Worm (Caenorhabditis elegans) whole organism, young adult: ENCODE results near the gene ctr-9.

Experiments used
- B0336.3 ChIP-seq: fragments of 200-800 bp; sonication (Bioruptor generic); IDR thresholded peaks from 2 replicates; pipeline ENCODE4 v1.3.6; 2022; ENCODE audit warnings: missing genetic modification characterization, missing compliant biosample characterization
- C06A6.2 ChIP-seq: fragments of 200-800 bp; sonication (Bioruptor generic); conservative IDR thresholded peaks from 2 replicates; pipeline ENCODE4 v1.3.6; 2022; ENCODE audit warnings: missing genetic modification characterization, missing compliant biosample characterization
- D2030.7 ChIP-seq: fragments of 200-800 bp; sonication (Bioruptor generic); IDR thresholded peaks from 2 replicates; pipeline ENCODE4 v1.3.6; 2022; ENCODE audit warnings: missing genetic modification reagents, missing genetic modification characterization, missing compliant biosample characterization
- F39B2.1 ChIP-seq: fragments of 200-800 bp; sonication (Bioruptor generic); IDR thresholded peaks from 2 replicates; pipeline ENCODE4 v1.3.6; 2022; ENCODE audit warnings: missing genetic modification reagents, missing genetic modification characterization, missing compliant biosample characterization
- F49E8.2 ChIP-seq: sonication (generic microtip); optimal IDR thresholded peaks from 3 replicates; lab custom pipeline; 2017; ENCODE audit warnings: missing genetic modification characterization, mild to moderate bottlenecking, missing compliant biosample characterization, antibody characterized with exemption, moderate library complexity; ENCODE audit not compliant: insufficient read depth
- F52B5.7 ChIP-seq: sonication (generic microtip); optimal IDR thresholded peaks from 2 replicates; lab custom pipeline; 2016; ENCODE audit warnings: mild to moderate bottlenecking, missing genetic modification characterization, missing compliant biosample characterization
- akir-1 ChIP-seq: fragments of 200-800 bp; sonication (Bioruptor generic); optimal IDR thresholded peaks from 2 replicates; lab custom pipeline; 2018; ENCODE audit warnings: mild to moderate bottlenecking, missing genetic modification characterization, moderate library complexity, missing compliant biosample characterization
- ama-1 ChIP-seq, 3 experiments: fragments of 150-350 bp in 1 of 3; sonication (generic microtip) in 2 of 3; optimal IDR thresholded peaks; 2 replicates each; lab custom pipeline; 2014 to 2018; ENCODE audit warnings: missing biosample characterization in 2 of 3, missing genetic modification characterization in 2 of 3, missing genetic modification reagents in 2 of 3
- aptf-2 ChIP-seq: fragments of 200-800 bp; sonication (Bioruptor generic); conservative IDR thresholded peaks from 2 replicates; pipeline ENCODE4 v1.3.6; 2022; ENCODE audit warnings: missing genetic modification reagents, missing genetic modification characterization, missing compliant biosample characterization
- attf-3 ChIP-seq: fragments of 200-800 bp; sonication (Bioruptor generic); conservative IDR thresholded peaks from 2 replicates; pipeline ENCODE4 v1.3.6; 2022; ENCODE audit warnings: missing genetic modification reagents, missing genetic modification characterization, missing compliant biosample characterization
- bed-2 ChIP-seq: fragments of 200-800 bp; sonication (Bioruptor generic); IDR thresholded peaks from 2 replicates; pipeline ENCODE4 v1.3.6; 2022; ENCODE audit warnings: missing genetic modification reagents, missing genetic modification characterization, missing compliant biosample characterization
- ccch-3 ChIP-seq: fragments of 200-800 bp; sonication (Bioruptor generic); optimal IDR thresholded peaks from 2 replicates; lab custom pipeline; 2018; ENCODE audit warnings: mild to moderate bottlenecking, missing genetic modification characterization, missing compliant biosample characterization
- cebp-1 ChIP-seq, 2 experiments: fragments of 200-800 bp in 1 of 2; sonication (Bioruptor generic) in 1 of 2; sonication (generic microtip) in 1 of 2; IDR thresholded peaks in 1 of 2; optimal IDR thresholded peaks in 1 of 2; 2 replicates each; pipeline versions ENCODE4 v1.3.6 to Lab custom; 2017 to 2022; ENCODE audit warnings: missing compliant biosample characterization in 2 of 2, missing genetic modification characterization in 2 of 2, mild to moderate bottlenecking in 1 of 2, missing genetic modification reagents in 1 of 2, moderate library complexity in 1 of 2
- ceh-58 ChIP-seq: fragments of 200-800 bp; sonication (Bioruptor generic); IDR thresholded peaks from 2 replicates; pipeline ENCODE4 v1.3.6; 2022; ENCODE audit warnings: missing genetic modification characterization, missing compliant biosample characterization
- ceh-79 ChIP-seq: sonication (generic microtip); optimal IDR thresholded peaks from 2 replicates; lab custom pipeline; 2017; ENCODE audit warnings: mild to moderate bottlenecking, missing genetic modification characterization, missing compliant biosample characterization
- ceh-91 ChIP-seq: fragments of 200-800 bp; sonication (Bioruptor generic); IDR thresholded peaks from 2 replicates; pipeline ENCODE4 v1.3.6; 2022; ENCODE audit warnings: missing genetic modification reagents, missing genetic modification characterization, missing compliant biosample characterization
- chd-7 ChIP-seq: sonication (generic microtip); optimal IDR thresholded peaks from 2 replicates; lab custom pipeline; 2016; ENCODE audit warnings: mild to moderate bottlenecking, missing genetic modification characterization, moderate library complexity, missing compliant biosample characterization
- die-1 ChIP-seq: sonication (generic microtip); optimal IDR thresholded peaks from 2 replicates; lab custom pipeline; 2016; ENCODE audit warnings: missing genotype, mild to moderate bottlenecking, missing genetic modification characterization, missing compliant biosample characterization
- egl-44 ChIP-seq: fragments of 200-800 bp; sonication (Bioruptor generic); IDR thresholded peaks from 2 replicates; pipeline ENCODE4 v1.3.6; 2022; ENCODE audit warnings: missing genetic modification reagents, missing genetic modification characterization, missing compliant biosample characterization
- him-1 ChIP-seq: sonication (generic microtip); optimal IDR thresholded peaks from 2 replicates; lab custom pipeline; 2016; ENCODE audit warnings: missing genotype, missing genetic modification reagents, missing genetic modification characterization, missing compliant biosample characterization
- hmg-1.2 ChIP-seq: fragments of 200-800 bp; sonication (Bioruptor generic); IDR thresholded peaks from 2 replicates; pipeline ENCODE4 v1.3.6; 2022; ENCODE audit warnings: missing genetic modification reagents, missing genetic modification characterization, missing compliant biosample characterization
- hmg-20 ChIP-seq: fragments of 200-800 bp; sonication (Bioruptor generic); IDR thresholded peaks from 2 replicates; pipeline ENCODE4 v1.3.6; 2022; ENCODE audit warnings: missing genetic modification reagents, missing genetic modification characterization, missing compliant biosample characterization
- hrde-1 ChIP-seq: sonication (generic microtip); optimal IDR thresholded peaks from 2 replicates; lab custom pipeline; 2016; ENCODE audit warnings: missing genetic modification characterization, mild to moderate bottlenecking, missing compliant biosample characterization, moderate library complexity, missing genotype, missing genetic modification reagents, borderline replicate concordance
- hsf-1 ChIP-seq: fragments of 200-800 bp; sonication (Bioruptor generic); IDR thresholded peaks from 2 replicates; pipeline ENCODE4 v1.3.6; 2022; ENCODE audit warnings: missing genetic modification reagents, missing genetic modification characterization, missing compliant biosample characterization
- lag-1 ChIP-seq: fragments of 200-800 bp; sonication (Bioruptor generic); IDR thresholded peaks from 2 replicates; pipeline ENCODE4 v1.3.6; 2022; ENCODE audit warnings: missing genetic modification reagents, missing genetic modification characterization, missing compliant biosample characterization
- lin-40 ChIP-seq: sonication (generic microtip); optimal IDR thresholded peaks from 2 replicates; lab custom pipeline; 2016; ENCODE audit warnings: missing genetic modification characterization, mild to moderate bottlenecking, missing compliant biosample characterization, missing genotype, missing genetic modification reagents
- lir-1 ChIP-seq: fragments of 200-800 bp; sonication (Bioruptor generic); conservative IDR thresholded peaks from 2 replicates; pipeline ENCODE4 v1.3.6; 2022; ENCODE audit warnings: missing genetic modification reagents, missing genetic modification characterization, missing compliant biosample characterization
- madf-3 ChIP-seq: fragments of 200-800 bp; sonication (Bioruptor generic); IDR thresholded peaks from 2 replicates; pipeline ENCODE4 v1.3.6; 2022; ENCODE audit warnings: missing genetic modification reagents, missing genetic modification characterization, missing compliant biosample characterization
- madf-8 ChIP-seq: fragments of 200-800 bp; sonication (Bioruptor generic); conservative IDR thresholded peaks from 2 replicates; pipeline ENCODE4 v1.3.6; 2022; ENCODE audit warnings: missing genetic modification reagents, missing genetic modification characterization, missing compliant biosample characterization
- nfyb-1 ChIP-seq: fragments of 200-800 bp; sonication (Bioruptor generic); IDR thresholded peaks from 2 replicates; pipeline ENCODE4 v1.3.6; 2022; ENCODE audit warnings: missing genetic modification reagents, missing genetic modification characterization, missing compliant biosample characterization
- nhr-179 ChIP-seq: sonication (generic microtip); optimal IDR thresholded peaks from 2 replicates; lab custom pipeline; 2016; ENCODE audit warnings: mild to moderate bottlenecking, missing genetic modification characterization, missing compliant biosample characterization
- nhr-27 ChIP-seq: fragments of 200-800 bp; sonication (Bioruptor generic); optimal IDR thresholded peaks from 2 replicates; lab custom pipeline; 2018; ENCODE audit warnings: mild to moderate bottlenecking, missing genetic modification characterization, moderate library complexity, missing compliant biosample characterization
- nhr-80 ChIP-seq: sonication (generic microtip); optimal IDR thresholded peaks from 2 replicates; lab custom pipeline; 2016; ENCODE audit warnings: missing genetic modification characterization, missing compliant biosample characterization
- nhr-90 ChIP-seq: sonication (generic microtip); optimal IDR thresholded peaks from 2 replicates; lab custom pipeline; 2016; ENCODE audit warnings: missing genotype, mild to moderate bottlenecking, missing genetic modification characterization, missing compliant biosample characterization
- rcor-1 ChIP-seq: fragments of 200-800 bp; sonication (Bioruptor generic); IDR thresholded peaks from 2 replicates; pipeline ENCODE4 v1.3.6; 2022; ENCODE audit warnings: missing genetic modification reagents, missing genetic modification characterization, missing compliant biosample characterization
- rpc-1 ChIP-seq, 2 experiments: fragments of 150-350 bp in 1 of 2; sonication (generic microtip) in 1 of 2; optimal IDR thresholded peaks; 2 replicates each; lab custom pipeline; 2014 to 2018; ENCODE audit warnings: missing biosample characterization in 1 of 2, missing genetic modification characterization in 1 of 2, missing genetic modification reagents in 1 of 2, missing genotype in 1 of 2
- sdz-38 ChIP-seq: sonication (generic microtip); optimal IDR thresholded peaks from 2 replicates; lab custom pipeline; 2016; ENCODE audit warnings: missing genotype, missing genetic modification characterization, missing compliant biosample characterization
- sea-2 ChIP-seq: fragments of 200-800 bp; sonication (Bioruptor generic); IDR thresholded peaks from 2 replicates; pipeline ENCODE4 v1.3.6; 2022; ENCODE audit warnings: missing genetic modification characterization, missing compliant biosample characterization
- snpc-1.1 ChIP-seq: sonication (generic microtip); optimal IDR thresholded peaks from 2 replicates; lab custom pipeline; 2017; ENCODE audit warnings: missing genetic modification characterization, mild to moderate bottlenecking, missing compliant biosample characterization, antibody characterized with exemption, moderate library complexity, missing genotype, missing genetic modification reagents; ENCODE audit not compliant: insufficient read depth
- snpc-1.3 ChIP-seq: sonication (generic microtip); optimal IDR thresholded peaks from 2 replicates; lab custom pipeline; 2017; ENCODE audit warnings: missing genetic modification characterization, mild to moderate bottlenecking, missing compliant biosample characterization, antibody characterized with exemption, moderate library complexity, missing genotype, missing genetic modification reagents; ENCODE audit not compliant: insufficient read depth
- snpc-3.4 ChIP-seq: sonication (generic microtip); optimal IDR thresholded peaks from 2 replicates; lab custom pipeline; 2017; ENCODE audit warnings: missing genetic modification characterization, mild to moderate bottlenecking, missing compliant biosample characterization, antibody characterized with exemption, moderate library complexity, missing genotype, missing genetic modification reagents
- somi-1 ChIP-seq: fragments of 200-800 bp; sonication (Bioruptor generic); optimal IDR thresholded peaks from 2 replicates; lab custom pipeline; 2018; ENCODE audit warnings: mild to moderate bottlenecking, missing genetic modification characterization, missing compliant biosample characterization
- ztf-18 ChIP-seq: sonication (generic microtip); optimal IDR thresholded peaks from 2 replicates; lab custom pipeline; 2016; ENCODE audit warnings: missing genotype, mild to moderate bottlenecking, missing genetic modification characterization, missing compliant biosample characterization
- ztf-22 ChIP-seq: fragments of 200-800 bp; sonication (Bioruptor generic); optimal IDR thresholded peaks from 2 replicates; lab custom pipeline; 2018; ENCODE audit warnings: mild to moderate bottlenecking, missing genetic modification characterization, moderate library complexity, missing compliant biosample characterization
- ztf-26 ChIP-seq: sonication (generic microtip); optimal IDR thresholded peaks from 2 replicates; lab custom pipeline; 2017; ENCODE audit warnings: missing genetic modification characterization, missing compliant biosample characterization

The ctr-9 gene

DNA sequence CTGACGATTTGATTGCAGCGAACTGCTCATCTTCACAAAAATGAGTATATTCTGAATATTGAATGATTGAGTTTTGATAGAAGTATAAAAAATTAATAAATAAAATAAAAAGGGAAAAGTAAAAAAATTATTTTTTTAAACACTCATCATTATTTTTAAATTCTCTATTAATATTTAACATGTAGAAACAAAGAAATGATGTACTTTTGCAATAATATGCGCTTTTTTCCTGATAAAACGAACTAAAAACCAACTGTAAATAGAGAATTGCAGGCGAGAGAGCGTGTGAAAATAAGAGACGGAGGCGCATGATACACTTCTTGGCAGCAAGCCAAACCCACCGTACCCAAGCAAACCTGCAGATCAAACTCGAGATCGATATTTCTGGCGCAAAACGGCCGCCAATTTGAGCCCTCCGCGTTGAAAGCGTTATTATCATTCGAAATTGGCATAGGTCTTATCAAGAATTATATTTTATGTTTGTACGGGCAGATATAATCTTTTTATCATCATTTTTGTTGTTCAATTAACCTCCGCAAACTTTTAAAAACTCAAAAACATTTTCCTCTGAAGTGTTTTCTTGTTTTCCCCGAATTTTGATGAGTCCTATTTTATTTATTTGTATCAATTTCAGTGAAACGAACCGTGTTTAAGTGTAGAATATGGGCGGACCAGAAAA lies 35.1 kb upstream of the ctr-9 start, which contains the start of the genes rheb-1 and spk-1:
TSS of gene rheb-1 (minus strand) at position 51 of the 679 bp plus-strand sequence.
TSS of gene spk-1 (plus strand) at position 629 of the 679 bp plus-strand sequence.
- peak; percentile 87 for TF ChIP-seq lin-40 (tag; lab: Kevin White, UChicago)
- TF ChIP-seq akir-1 (GFP tag; lab: Kevin White, UChicago), result no peak
- no peak for TF ChIP-seq ccch-3 (GFP tag; lab: Kevin White, UChicago)
- peak; percentile 87 for TF ChIP-seq B0336.3 (GFP tag; lab: Robert Waterston, UW)
- TF ChIP-seq F52B5.7 (tag; lab: Kevin White, UChicago), result peak; percentile 38
- TF ChIP-seq madf-8 (GFP tag; lab: Robert Waterston, UW), result peak; percentile 56; the same call in 1 of the 2 replicates
- TF ChIP-seq cebp-1 (GFP tag; IDR thresholded peaks at IDR 0.05; lab: Robert Waterston, UW), result peak; percentile 77
- peak; percentile 86 for TF ChIP-seq cebp-1 (tag; optimal IDR thresholded peaks at IDR 0.05; lab: Kevin White, UChicago)
- TF ChIP-seq chd-7 (tag; lab: Kevin White, UChicago), result peak; percentile 75
- TF ChIP-seq nhr-27, result no peak
- no peak for TF ChIP-seq rpc-1 (optimal IDR thresholded peaks at IDR 0.05; lab: Kevin White, UChicago)
- TF ChIP-seq rpc-1 (tag; optimal IDR thresholded peaks at IDR 0.05; lab: Kevin White, UChicago), result no peak
- no peak for TF ChIP-seq hmg-20
- peak; percentile 73 for TF ChIP-seq C06A6.2 (GFP tag; lab: Robert Waterston, UW)
- peak; percentile 94 for TF ChIP-seq nhr-80 (tag; lab: Kevin White, UChicago)
- no peak for TF ChIP-seq F39B2.1 (GFP tag; lab: Robert Waterston, UW)
- TF ChIP-seq D2030.7, result peak; percentile 78
- peak; percentile 66; the same call in 1 of the 2 replicates for TF ChIP-seq lir-1 (GFP tag; lab: Robert Waterston, UW)
- no peak for TF ChIP-seq ama-1 (optimal IDR thresholded peaks at IDR 0.05; lab: Kevin White, UChicago)
- TF ChIP-seq ama-1 (GFP tag; optimal IDR thresholded peaks at IDR 0.05; lab: Kevin White, UChicago), result no peak
- TF ChIP-seq die-1 (tag; lab: Kevin White, UChicago), result no peak
- TF ChIP-seq aptf-2, result no peak
- no peak for TF ChIP-seq nhr-179
- TF ChIP-seq somi-1 (GFP tag; lab: Kevin White, UChicago), result peak; percentile 76
- no peak for TF ChIP-seq sea-2 (GFP tag; lab: Robert Waterston, UW)
- peak; percentile 65; the same call in 1 of the 2 replicates for TF ChIP-seq egl-44 (GFP tag; lab: Robert Waterston, UW)
- TF ChIP-seq snpc-3.4 (tag; lab: Kevin White, UChicago), result peak; percentile 82
- TF ChIP-seq madf-3 (GFP tag; lab: Robert Waterston, UW), result peak; percentile 81; the same call in 1 of the 2 replicates
- TF ChIP-seq ztf-18 (tag; lab: Kevin White, UChicago), result peak; percentile 74
- peak; percentile 77 for TF ChIP-seq F49E8.2 (tag; lab: Kevin White, UChicago)
- peak; percentile 59; the same call in 1 of the 2 replicates for TF ChIP-seq hsf-1
- TF ChIP-seq ceh-91 (GFP tag; lab: Robert Waterston, UW), result peak; percentile 76
- TF ChIP-seq sdz-38 (tag; lab: Kevin White, UChicago), result no peak
- TF ChIP-seq ztf-26 (tag; lab: Kevin White, UChicago), result peak; percentile 60
- TF ChIP-seq hrde-1 (tag; lab: Kevin White, UChicago), result no peak
- TF ChIP-seq ceh-58 (GFP tag; lab: Robert Waterston, UW), result no peak
- no peak for TF ChIP-seq snpc-1.3 (tag; lab: Kevin White, UChicago)
- peak; percentile 56 for TF ChIP-seq nhr-90
- 0 out of 2 replicates have a peak, but pooled peaks have one; percentile 40 for TF ChIP-seq attf-3 (GFP tag; lab: Robert Waterston, UW)
- TF ChIP-seq nfyb-1, result peak; percentile 92
- no peak for TF ChIP-seq snpc-1.1 (tag; lab: Kevin White, UChicago)
- TF ChIP-seq him-1 (tag; lab: Kevin White, UChicago), result no peak
- TF ChIP-seq ceh-79 (tag; lab: Kevin White, UChicago), result no peak
- peak; percentile 87 for TF ChIP-seq ztf-22 (GFP tag; lab: Kevin White, UChicago)
- TF ChIP-seq hmg-1.2, result peak; percentile 94
- peak; percentile 75 for TF ChIP-seq rcor-1
- TF ChIP-seq lag-1 (GFP tag; lab: Robert Waterston, UW), result no peak
- no peak for TF ChIP-seq bed-2 (GFP tag; lab: Robert Waterston, UW)
